Worm (Caenorhabditis elegans) whole organism, young adult: ENCODE data around the gene Y48A6B.9.

ENCODE experiments used
- B0019.2 ChIP-seq: fragments of 200-800 bp; sonication (Bioruptor generic); conservative IDR thresholded peaks from 2 replicates; pipeline ENCODE4 v1.3.6; 2022; ENCODE audit warnings: missing genetic modification reagents, missing genetic modification characterization, missing compliant biosample characterization
- B0035.1 ChIP-seq: sonication (generic microtip); optimal IDR thresholded peaks from 2 replicates; lab custom pipeline; 2016; ENCODE audit warnings: missing genetic modification characterization, mild to moderate bottlenecking, missing compliant biosample characterization, missing genotype, missing genetic modification reagents
- B0261.1 ChIP-seq: sonication (generic microtip); optimal IDR thresholded peaks from 2 replicates; lab custom pipeline; 2016; ENCODE audit warnings: mild to moderate bottlenecking, missing genetic modification characterization, moderate library complexity, missing compliant biosample characterization
- B0336.3 ChIP-seq: fragments of 200-800 bp; sonication (Bioruptor generic); IDR thresholded peaks from 2 replicates; pipeline ENCODE4 v1.3.6; 2022; ENCODE audit warnings: missing genetic modification characterization, missing compliant biosample characterization
- D2030.7 ChIP-seq: fragments of 200-800 bp; sonication (Bioruptor generic); IDR thresholded peaks from 2 replicates; pipeline ENCODE4 v1.3.6; 2022; ENCODE audit warnings: missing genetic modification reagents, missing genetic modification characterization, missing compliant biosample characterization
- F33H1.4 ChIP-seq: fragments of 200-800 bp; sonication (Bioruptor generic); IDR thresholded peaks from 2 replicates; pipeline ENCODE4 v1.3.6; 2022; ENCODE audit warnings: missing genetic modification reagents, missing genetic modification characterization, missing compliant biosample characterization
- F39B2.1 ChIP-seq: fragments of 200-800 bp; sonication (Bioruptor generic); IDR thresholded peaks from 2 replicates; pipeline ENCODE4 v1.3.6; 2022; ENCODE audit warnings: missing genetic modification reagents, missing genetic modification characterization, missing compliant biosample characterization
- K11D2.4 ChIP-seq: fragments of 200-800 bp; sonication (Bioruptor generic); IDR thresholded peaks from 2 replicates; pipeline ENCODE4 v1.3.6; 2022; ENCODE audit warnings: missing genetic modification reagents, missing genetic modification characterization, missing compliant biosample characterization
- Y53G8AR.9 ChIP-seq: fragments of 200-800 bp; sonication (Bioruptor generic); conservative IDR thresholded peaks from 2 replicates; pipeline ENCODE4 v1.3.6; 2022; ENCODE audit warnings: missing genetic modification reagents, missing genetic modification characterization, missing compliant biosample characterization
- aptf-2 ChIP-seq: fragments of 200-800 bp; sonication (Bioruptor generic); conservative IDR thresholded peaks from 2 replicates; pipeline ENCODE4 v1.3.6; 2022; ENCODE audit warnings: missing genetic modification reagents, missing genetic modification characterization, missing compliant biosample characterization
- athp-1 ChIP-seq: sonication (generic microtip); optimal IDR thresholded peaks from 2 replicates; lab custom pipeline; 2017; ENCODE audit warnings: mild to moderate bottlenecking, missing genetic modification characterization, missing compliant biosample characterization
- attf-3 ChIP-seq: fragments of 200-800 bp; sonication (Bioruptor generic); conservative IDR thresholded peaks from 2 replicates; pipeline ENCODE4 v1.3.6; 2022; ENCODE audit warnings: missing genetic modification reagents, missing genetic modification characterization, missing compliant biosample characterization
- attf-5 ChIP-seq: fragments of 200-800 bp; sonication (Bioruptor generic); optimal IDR thresholded peaks from 2 replicates; lab custom pipeline; 2018; ENCODE audit warnings: mild to moderate bottlenecking, missing genetic modification characterization, missing compliant biosample characterization
- cebp-2 ChIP-seq: fragments of 200-800 bp; sonication (Bioruptor generic); IDR thresholded peaks from 2 replicates; pipeline ENCODE4 v1.3.6; 2022; ENCODE audit warnings: missing genetic modification characterization, missing compliant biosample characterization
- ceh-27 ChIP-seq: fragments of 200-800 bp; sonication (Bioruptor generic); optimal IDR thresholded peaks from 2 replicates; lab custom pipeline; 2018; ENCODE audit warnings: mild to moderate bottlenecking, missing genetic modification characterization, moderate library complexity, missing compliant biosample characterization
- ceh-91 ChIP-seq: fragments of 200-800 bp; sonication (Bioruptor generic); IDR thresholded peaks from 2 replicates; pipeline ENCODE4 v1.3.6; 2022; ENCODE audit warnings: missing genetic modification reagents, missing genetic modification characterization, missing compliant biosample characterization
- egl-18 ChIP-seq: fragments of 200-800 bp; sonication (Bioruptor generic); IDR thresholded peaks from 2 replicates; pipeline ENCODE4 v1.3.6; 2022; ENCODE audit warnings: missing genetic modification reagents, missing genetic modification characterization, missing compliant biosample characterization
- ekl-4 ChIP-seq: fragments of 200-800 bp; sonication (Bioruptor generic); IDR thresholded peaks from 2 replicates; pipeline ENCODE4 v1.3.6; 2022; ENCODE audit warnings: missing genetic modification reagents, missing genetic modification characterization, missing compliant biosample characterization
- fkh-3 ChIP-seq: sonication (generic microtip); optimal IDR thresholded peaks from 2 replicates; lab custom pipeline; 2016; ENCODE audit warnings: mild to moderate bottlenecking, missing genetic modification characterization, missing compliant biosample characterization
- hrde-1 ChIP-seq: sonication (generic microtip); optimal IDR thresholded peaks from 2 replicates; lab custom pipeline; 2016; ENCODE audit warnings: missing genetic modification characterization, mild to moderate bottlenecking, missing compliant biosample characterization, moderate library complexity, missing genotype, missing genetic modification reagents, borderline replicate concordance
- hsf-1 ChIP-seq: fragments of 200-800 bp; sonication (Bioruptor generic); IDR thresholded peaks from 2 replicates; pipeline ENCODE4 v1.3.6; 2022; ENCODE audit warnings: missing genetic modification reagents, missing genetic modification characterization, missing compliant biosample characterization
- let-526 ChIP-seq: fragments of 200-800 bp; sonication (Bioruptor generic); IDR thresholded peaks from 2 replicates; pipeline ENCODE4 v1.3.6; 2022; ENCODE audit warnings: missing genetic modification reagents, missing genetic modification characterization, missing compliant biosample characterization
- lin-40 ChIP-seq: sonication (generic microtip); optimal IDR thresholded peaks from 2 replicates; lab custom pipeline; 2016; ENCODE audit warnings: missing genetic modification characterization, mild to moderate bottlenecking, missing compliant biosample characterization, missing genotype, missing genetic modification reagents
- lir-1 ChIP-seq: fragments of 200-800 bp; sonication (Bioruptor generic); conservative IDR thresholded peaks from 2 replicates; pipeline ENCODE4 v1.3.6; 2022; ENCODE audit warnings: missing genetic modification reagents, missing genetic modification characterization, missing compliant biosample characterization
- lsl-1 ChIP-seq: fragments of 200-800 bp; sonication (Bioruptor generic); optimal IDR thresholded peaks from 2 replicates; lab custom pipeline; 2018; ENCODE audit warnings: mild to moderate bottlenecking, missing genetic modification characterization, moderate library complexity, missing compliant biosample characterization
- madf-3 ChIP-seq: fragments of 200-800 bp; sonication (Bioruptor generic); IDR thresholded peaks from 2 replicates; pipeline ENCODE4 v1.3.6; 2022; ENCODE audit warnings: missing genetic modification reagents, missing genetic modification characterization, missing compliant biosample characterization
- madf-6 ChIP-seq: fragments of 200-800 bp; sonication (Bioruptor generic); IDR thresholded peaks from 2 replicates; pipeline ENCODE4 v1.3.6; 2022; ENCODE audit warnings: missing genetic modification reagents, missing genetic modification characterization, missing compliant biosample characterization
- madf-8 ChIP-seq: fragments of 200-800 bp; sonication (Bioruptor generic); conservative IDR thresholded peaks from 2 replicates; pipeline ENCODE4 v1.3.6; 2022; ENCODE audit warnings: missing genetic modification reagents, missing genetic modification characterization, missing compliant biosample characterization
- mcd-1 ChIP-seq: fragments of 200-800 bp; sonication (Bioruptor generic); IDR thresholded peaks from 2 replicates; pipeline ENCODE4 v1.3.6; 2022; ENCODE audit warnings: missing genetic modification reagents, missing genetic modification characterization, missing compliant biosample characterization
- mes-4 ChIP-seq: sonication (generic microtip); optimal IDR thresholded peaks from 2 replicates; lab custom pipeline; 2016; ENCODE audit warnings: missing genotype, missing genetic modification characterization, missing compliant biosample characterization
- mxl-1 ChIP-seq: sonication (generic microtip); optimal IDR thresholded peaks from 2 replicates; lab custom pipeline; 2016; ENCODE audit warnings: missing genetic modification characterization, missing compliant biosample characterization
- nfya-2 ChIP-seq: fragments of 200-800 bp; sonication (Bioruptor generic); IDR thresholded peaks from 2 replicates; pipeline ENCODE4 v1.3.6; 2022; ENCODE audit warnings: missing genetic modification reagents, missing genetic modification characterization, missing compliant biosample characterization
- pbrm-1 ChIP-seq: fragments of 200-800 bp; sonication (Bioruptor generic); IDR thresholded peaks from 2 replicates; pipeline ENCODE4 v1.3.6; 2022; ENCODE audit warnings: missing genetic modification reagents, missing genetic modification characterization, missing compliant biosample characterization
- rcor-1 ChIP-seq: fragments of 200-800 bp; sonication (Bioruptor generic); IDR thresholded peaks from 2 replicates; pipeline ENCODE4 v1.3.6; 2022; ENCODE audit warnings: missing genetic modification reagents, missing genetic modification characterization, missing compliant biosample characterization
- rec-8 ChIP-seq, 2 experiments: sonication (generic microtip); optimal IDR thresholded peaks; 2 replicates each; lab custom pipeline; 2016; ENCODE audit warnings: mild to moderate bottlenecking in 2 of 2, missing genetic modification characterization in 2 of 2, missing genetic modification reagents in 2 of 2, missing genotype in 2 of 2, missing biosample characterization in 1 of 2, missing compliant biosample characterization in 1 of 2, moderate library complexity in 1 of 2
- rpc-1 ChIP-seq, 2 experiments: fragments of 150-350 bp in 1 of 2; sonication (generic microtip) in 1 of 2; optimal IDR thresholded peaks; 2 replicates each; lab custom pipeline; 2014 to 2018; ENCODE audit warnings: missing biosample characterization in 1 of 2, missing genetic modification characterization in 1 of 2, missing genetic modification reagents in 1 of 2, missing genotype in 1 of 2
- sdz-38 ChIP-seq: sonication (generic microtip); optimal IDR thresholded peaks from 2 replicates; lab custom pipeline; 2016; ENCODE audit warnings: missing genotype, missing genetic modification characterization, missing compliant biosample characterization
- sea-2 ChIP-seq: fragments of 200-800 bp; sonication (Bioruptor generic); IDR thresholded peaks from 2 replicates; pipeline ENCODE4 v1.3.6; 2022; ENCODE audit warnings: missing genetic modification characterization, missing compliant biosample characterization
- snpc-1.3 ChIP-seq: sonication (generic microtip); optimal IDR thresholded peaks from 2 replicates; lab custom pipeline; 2017; ENCODE audit warnings: missing genetic modification characterization, mild to moderate bottlenecking, missing compliant biosample characterization, antibody characterized with exemption, moderate library complexity, missing genotype, missing genetic modification reagents; ENCODE audit not compliant: insufficient read depth
- snpc-3.4 ChIP-seq: sonication (generic microtip); optimal IDR thresholded peaks from 2 replicates; lab custom pipeline; 2017; ENCODE audit warnings: missing genetic modification characterization, mild to moderate bottlenecking, missing compliant biosample characterization, antibody characterized with exemption, moderate library complexity, missing genotype, missing genetic modification reagents
- snpc-4 ChIP-seq, 5 experiments: fragments of 150-350 bp in 1 of 5; sonication (generic microtip) in 4 of 5; optimal IDR thresholded peaks; 2 replicates each; lab custom pipeline; 2014 to 2018; ENCODE audit warnings: missing genetic modification characterization in 5 of 5, missing biosample characterization in 3 of 5, antibody characterized with exemption in 2 of 5, mild to moderate bottlenecking in 2 of 5, missing compliant biosample characterization in 2 of 5, missing genotype in 2 of 5, moderate library complexity in 2 of 5, missing genetic modification reagents in 1 of 5
- tbp1 ChIP-seq: fragments of 200-800 bp; sonication (Bioruptor generic); optimal IDR thresholded peaks from 2 replicates; lab custom pipeline; 2018; ENCODE audit warnings: mild to moderate bottlenecking, missing genetic modification characterization, missing compliant biosample characterization
- zim-3 ChIP-seq: sonication (generic microtip); optimal IDR thresholded peaks from 2 replicates; lab custom pipeline; 2017; ENCODE audit warnings: mild to moderate bottlenecking, missing genetic modification characterization, moderate library complexity, missing compliant biosample characterization
- ztf-18 ChIP-seq: sonication (generic microtip); optimal IDR thresholded peaks from 2 replicates; lab custom pipeline; 2016; ENCODE audit warnings: missing genotype, mild to moderate bottlenecking, missing genetic modification characterization, missing compliant biosample characterization
- ztf-26 ChIP-seq: sonication (generic microtip); optimal IDR thresholded peaks from 2 replicates; lab custom pipeline; 2017; ENCODE audit warnings: missing genetic modification characterization, missing compliant biosample characterization
- ztf-3 ChIP-seq: fragments of 200-800 bp; sonication (Bioruptor generic); optimal IDR thresholded peaks from 2 replicates; lab custom pipeline; 2018; ENCODE audit warnings: mild to moderate bottlenecking, missing genetic modification characterization, missing compliant biosample characterization
- ztf-6 ChIP-seq: fragments of 200-800 bp; sonication (Bioruptor generic); IDR thresholded peaks from 2 replicates; pipeline ENCODE4 v1.3.6; 2022; ENCODE audit warnings: missing genetic modification reagents, missing genetic modification characterization, missing compliant biosample characterization

Gene Y48A6B.9

DNA sequence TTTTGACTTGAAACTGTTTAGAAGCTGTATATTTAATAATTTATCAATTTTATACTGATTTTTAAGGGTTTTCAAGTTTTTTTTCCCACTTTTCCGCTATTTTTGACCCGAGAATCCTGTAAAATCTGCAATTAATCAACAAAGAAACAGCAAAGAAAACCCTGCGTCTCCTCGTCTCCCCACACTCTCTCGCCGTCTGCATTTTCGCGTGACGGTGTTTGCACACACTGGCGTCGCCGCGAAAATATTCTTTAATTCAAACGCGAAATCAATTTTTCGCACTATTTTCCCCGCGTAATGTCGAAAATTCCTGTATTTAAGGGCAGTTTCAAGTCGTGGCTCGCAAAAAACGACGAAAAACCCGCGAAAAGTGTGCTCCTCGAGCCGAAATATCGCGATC, 30.3 kb downstream of the Y48A6B.9 start, which contains the start of gene rsa-2 (continued):
- no peak for TF ChIP-seq snpc-1.3
- TF ChIP-seq sea-2 (GFP tag; lab: Robert Waterston, UW) = no peak
- TF ChIP-seq mcd-1 (GFP tag; lab: Robert Waterston, UW) = peak; percentile 73
- TF ChIP-seq tbp1 = peak; percentile 48
- TF ChIP-seq attf-5 (GFP tag; lab: Kevin White, UChicago) = no peak
- TF ChIP-seq let-526 (GFP tag; lab: Robert Waterston, UW) = no peak
- no peak for TF ChIP-seq rec-8 (tag; optimal IDR thresholded peaks at IDR 0.05; lab: Kevin White, UChicago)
- TF ChIP-seq ceh-27 = no peak
- TF ChIP-seq egl-18 = no peak
- TF ChIP-seq cebp-2 = no peak
- peak; percentile 63 for TF ChIP-seq lsl-1
- no peak for TF ChIP-seq sdz-38 (tag; lab: Kevin White, UChicago)
- TF ChIP-seq snpc-3.4 (tag; lab: Kevin White, UChicago) = peak; percentile 35
- no peak for TF ChIP-seq ztf-6
- no peak for TF ChIP-seq aptf-2 (GFP tag; lab: Robert Waterston, UW)
- TF ChIP-seq hsf-1 (GFP tag; lab: Robert Waterston, UW) = peak; percentile 66
- no peak for TF ChIP-seq rpc-1 (optimal IDR thresholded peaks at IDR 0.05; lab: Kevin White, UChicago)
- no peak for TF ChIP-seq rpc-1 (tag; optimal IDR thresholded peaks at IDR 0.05; lab: Kevin White, UChicago)
- peak; percentile 6 for TF ChIP-seq ztf-18 (tag; lab: Kevin White, UChicago)
- no peak for TF ChIP-seq B0035.1 (tag; lab: Kevin White, UChicago)
- TF ChIP-seq B0019.2 (GFP tag; lab: Robert Waterston, UW) = peak; percentile 64
- TF ChIP-seq ceh-91 (GFP tag; lab: Robert Waterston, UW) = peak; percentile 73
- TF ChIP-seq hrde-1 (tag; lab: Kevin White, UChicago) = no peak
- no peak for TF ChIP-seq mxl-1
- peak; percentile 83 for TF ChIP-seq madf-8 (GFP tag; lab: Robert Waterston, UW)
- TF ChIP-seq F33H1.4 (GFP tag; lab: Robert Waterston, UW) = peak; percentile 68
- peak; percentile 69 for TF ChIP-seq D2030.7 (GFP tag; lab: Robert Waterston, UW)
- no peak for TF ChIP-seq F39B2.1 (GFP tag; lab: Robert Waterston, UW)
- TF ChIP-seq ztf-26 (tag; lab: Kevin White, UChicago) = no peak
- TF ChIP-seq snpc-4 (GFP tag; optimal IDR thresholded peaks at IDR 0.05; lab: Kevin White, UChicago) = peak; percentile 7
- peak in 3 of 4 experiments; percentile 18 to 53 (median 44) for TF ChIP-seq snpc-4 (tag; optimal IDR thresholded peaks at IDR 0.05; lab: Kevin White, UChicago)
- TF ChIP-seq lir-1 (GFP tag; lab: Robert Waterston, UW) = 0 out of 2 replicates have a peak, but pooled peaks have one; percentile 35
- peak; percentile 38 for TF ChIP-seq lin-40
- TF ChIP-seq fkh-3 = no peak
- TF ChIP-seq athp-1 (tag; lab: Kevin White, UChicago) = no peak
- no peak for TF ChIP-seq mes-4 (tag; lab: Kevin White, UChicago)
- TF ChIP-seq ekl-4 = peak; percentile 66
- TF ChIP-seq nfya-2 (GFP tag; lab: Robert Waterston, UW) = no peak
- no peak for TF ChIP-seq attf-3
- TF ChIP-seq Y53G8AR.9 (GFP tag; lab: Robert Waterston, UW) = 0 out of 2 replicates have a peak, but pooled peaks have one; percentile 33
- TF ChIP-seq rcor-1 = no peak; the same call in 1 of the 2 replicates
- TF ChIP-seq madf-6 = peak; percentile 93
- no peak for TF ChIP-seq B0336.3
- TF ChIP-seq pbrm-1 (GFP tag; lab: Robert Waterston, UW) = peak; percentile 51; the same call in 1 of the 2 replicates
- TF ChIP-seq K11D2.4 (GFP tag; lab: Robert Waterston, UW) = no peak
- peak; percentile 37 for TF ChIP-seq zim-3 (tag; lab: Kevin White, UChicago)
- peak; percentile 80; the same call in 1 of the 2 replicates for TF ChIP-seq madf-3 (GFP tag; lab: Robert Waterston, UW)
- no peak for TF ChIP-seq ztf-3 (GFP tag; lab: Kevin White, UChicago)
- TF ChIP-seq B0261.1 (tag; lab: Kevin White, UChicago) = peak; percentile 1
